Worm (Caenorhabditis elegans) whole organism, L4/young adult: ENCODE measurements around the gene C29F9.2.

Source experiments
- dao-5 ChIP-seq: sonication (generic microtip); optimal IDR thresholded peaks from 2 replicates; lab custom pipeline; 2016; ENCODE audit warnings: missing genotype, missing genetic modification characterization, moderate library complexity, missing compliant biosample characterization
- him-1 ChIP-seq: sonication (generic microtip); optimal IDR thresholded peaks from 2 replicates; lab custom pipeline; 2016; ENCODE audit warnings: missing genotype, missing genetic modification reagents, missing genetic modification characterization, missing compliant biosample characterization

DNA sequence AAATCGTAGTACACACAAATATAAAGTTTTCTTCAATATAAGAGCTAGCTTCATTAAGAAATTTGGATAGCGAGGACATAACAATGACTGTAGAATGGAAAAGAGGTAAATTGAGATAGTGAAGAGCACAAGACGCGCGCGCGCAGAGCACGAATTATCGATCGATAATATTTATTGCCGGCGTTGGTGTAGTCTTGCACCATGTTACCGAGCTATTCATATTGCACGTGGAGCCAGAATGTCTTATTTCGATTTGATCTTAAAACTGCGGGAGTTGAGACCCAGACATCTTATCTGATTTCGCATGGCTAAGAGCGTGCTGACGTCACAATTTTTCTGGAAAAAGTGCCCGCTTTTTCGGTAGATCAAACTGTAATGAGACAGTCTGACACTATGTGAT is 38.7 kb downstream of the C29F9.2 start, which contains the start of gene F40G9.18:
- TF ChIP-seq dao-5 (no peak), him-1 (no peak)
